Worm (Caenorhabditis elegans) whole organism, L1 larva: ENCODE results near the gene tram-1.

Source experiments
- C04F5.9 ChIP-seq: sonication (generic microtip); optimal IDR thresholded peaks from 2 replicates; lab custom pipeline; 2016; ENCODE audit warnings: missing genetic modification characterization, missing compliant biosample characterization
- ceh-82 ChIP-seq, 3 experiments: fragments of 150-350 bp in 1 of 3; sonication (generic microtip) in 2 of 3; optimal IDR thresholded peaks; 2 replicates each; lab custom pipeline; 2014 to 2017; ENCODE audit warnings: missing biosample characterization in 3 of 3, missing genetic modification characterization in 3 of 3
- ceh-90 ChIP-seq: sonication (generic microtip); optimal IDR thresholded peaks from 2 replicates; lab custom pipeline; 2016; ENCODE audit warnings: missing genetic modification characterization, missing compliant biosample characterization
- ces-1 ChIP-seq: fragments of 150-350 bp; optimal IDR thresholded peaks from 2 replicates; lab custom pipeline; 2014; ENCODE audit warnings: missing biosample characterization, missing genetic modification reagents, missing genetic modification characterization
- efl-1 ChIP-seq, 4 experiments: fragments of 150-350 bp; optimal IDR thresholded peaks in 3 of 4; peaks in 1 of 4; 1 replicate in 1 of 4; 2 replicates in 3 of 4; lab custom pipeline; 2014; ENCODE audit warnings: missing biosample characterization in 2 of 4, missing genetic modification characterization in 2 of 4, missing genetic modification reagents in 2 of 4
- egl-13 ChIP-seq: sonication (generic microtip); optimal IDR thresholded peaks from 2 replicates; lab custom pipeline; 2016; ENCODE audit warnings: missing genotype, missing genetic modification reagents, missing genetic modification characterization, missing compliant biosample characterization
- elt-2 ChIP-seq: sonication (generic microtip); optimal IDR thresholded peaks from 2 replicates; lab custom pipeline; 2016; ENCODE audit warnings: missing genetic modification characterization, mild to moderate bottlenecking, inconsistent platforms, missing compliant biosample characterization, missing genetic modification reagents
- elt-3 ChIP-seq, 6 experiments: fragments of 150-350 bp in 1 of 6; sonication (generic microtip); optimal IDR thresholded peaks; 2 replicates each; lab custom pipeline; 2017 to 2018; ENCODE audit warnings: missing biosample characterization in 6 of 6, missing genetic modification characterization in 6 of 6, inconsistent platforms in 1 of 6
- fkh-10 ChIP-seq: sonication (generic microtip); optimal IDR thresholded peaks from 2 replicates; lab custom pipeline; 2017; ENCODE audit warnings: missing biosample characterization, missing genetic modification reagents, missing genetic modification characterization
- fkh-8 ChIP-seq: sonication (generic microtip); optimal IDR thresholded peaks from 2 replicates; lab custom pipeline; 2016; ENCODE audit warnings: mild to moderate bottlenecking, missing genetic modification characterization, missing compliant biosample characterization
- fos-1 ChIP-seq: fragments of 150-350 bp; optimal IDR thresholded peaks from 2 replicates; lab custom pipeline; 2014; ENCODE audit warnings: missing biosample characterization, missing genetic modification characterization
- irx-1 ChIP-seq: sonication (generic microtip); optimal IDR thresholded peaks from 2 replicates; lab custom pipeline; 2016; ENCODE audit warnings: missing genetic modification characterization, missing compliant biosample characterization
- jun-1 ChIP-seq: fragments of 150-350 bp; optimal IDR thresholded peaks from 2 replicates; lab custom pipeline; 2014; ENCODE audit warnings: missing biosample characterization, missing genetic modification reagents, missing genetic modification characterization
- lin-13 ChIP-seq: fragments of 150-350 bp; optimal IDR thresholded peaks from 2 replicates; lab custom pipeline; 2014; ENCODE audit warnings: missing biosample characterization, missing genetic modification reagents, missing genetic modification characterization
- lin-39 ChIP-seq: fragments of 150-350 bp; optimal IDR thresholded peaks from 2 replicates; lab custom pipeline; 2014; ENCODE audit warnings: missing biosample characterization, missing genetic modification reagents, missing genetic modification characterization
- lsy-2 ChIP-seq, 2 experiments: fragments of 150-350 bp; optimal IDR thresholded peaks; 2 replicates each; lab custom pipeline; 2014; ENCODE audit warnings: missing biosample characterization in 2 of 2, missing genetic modification characterization in 2 of 2
- mdl-1 ChIP-seq, 2 experiments: fragments of 150-350 bp; optimal IDR thresholded peaks; 2 replicates each; lab custom pipeline; 2014 to 2017; ENCODE audit warnings: missing biosample characterization in 2 of 2, missing genetic modification characterization in 2 of 2, inconsistent platforms in 1 of 2
- mep-1 ChIP-seq: fragments of 150-350 bp; optimal IDR thresholded peaks from 2 replicates; lab custom pipeline; 2014; ENCODE audit warnings: missing biosample characterization, missing genetic modification characterization
- nhr-20 ChIP-seq: sonication (generic microtip); optimal IDR thresholded peaks from 2 replicates; lab custom pipeline; 2016; ENCODE audit warnings: mild to moderate bottlenecking, missing genetic modification characterization, missing compliant biosample characterization
- nhr-237 ChIP-seq: fragments of 150-350 bp; optimal IDR thresholded peaks from 2 replicates; lab custom pipeline; 2014; ENCODE audit warnings: missing biosample characterization, missing genetic modification characterization
- nhr-71 ChIP-seq: sonication (generic microtip); optimal IDR thresholded peaks from 2 replicates; lab custom pipeline; 2016; ENCODE audit warnings: mild to moderate bottlenecking, missing genetic modification characterization, moderate library complexity, missing compliant biosample characterization
- nhr-77 ChIP-seq: fragments of 150-350 bp; optimal IDR thresholded peaks from 2 replicates; lab custom pipeline; 2014; ENCODE audit warnings: missing biosample characterization, missing genetic modification characterization
- nhr-85 ChIP-seq: sonication (generic microtip); peaks from one replicate; lab custom pipeline; 2016; ENCODE audit warnings: missing genetic modification characterization, inconsistent platforms, missing compliant biosample characterization
- nhr-90 ChIP-seq: sonication (generic microtip); optimal IDR thresholded peaks from 2 replicates; lab custom pipeline; 2016; ENCODE audit warnings: mild to moderate bottlenecking, missing genetic modification characterization, missing compliant biosample characterization; ENCODE audit not compliant: poor library complexity
- pag-3 ChIP-seq: sonication (generic microtip); optimal IDR thresholded peaks from 2 replicates; lab custom pipeline; 2017; ENCODE audit warnings: missing genetic modification characterization, mild to moderate bottlenecking, missing compliant biosample characterization, antibody characterized with exemption, borderline replicate concordance; ENCODE audit not compliant: insufficient read depth
- skn-1 ChIP-seq: fragments of 150-350 bp; optimal IDR thresholded peaks from 2 replicates; lab custom pipeline; 2014; ENCODE audit warnings: missing biosample characterization, missing genetic modification characterization
- snpc-4 ChIP-seq: fragments of 150-350 bp; optimal IDR thresholded peaks from 2 replicates; lab custom pipeline; 2014; ENCODE audit warnings: missing biosample characterization, missing genetic modification characterization
- sup-37 ChIP-seq: fragments of 200-800 bp; sonication (Bioruptor generic); optimal IDR thresholded peaks from 2 replicates; lab custom pipeline; 2018; ENCODE audit warnings: mild to moderate bottlenecking, missing genetic modification characterization, missing compliant biosample characterization
- tbx-2 ChIP-seq: sonication (generic microtip); optimal IDR thresholded peaks from 2 replicates; lab custom pipeline; 2016; ENCODE audit warnings: missing genetic modification characterization, missing compliant biosample characterization
- tlp-1 ChIP-seq: fragments of 150-350 bp; optimal IDR thresholded peaks from 2 replicates; lab custom pipeline; 2014; ENCODE audit warnings: missing biosample characterization, missing genetic modification characterization
- unc-130 ChIP-seq: fragments of 150-350 bp; optimal IDR thresholded peaks from 2 replicates; lab custom pipeline; 2017; ENCODE audit warnings: missing biosample characterization, missing genetic modification characterization, inconsistent platforms
- unc-62 ChIP-seq: fragments of 150-350 bp; optimal IDR thresholded peaks from 2 replicates; lab custom pipeline; 2014; ENCODE audit warnings: missing biosample characterization, missing genetic modification reagents, missing genetic modification characterization
- zag-1 ChIP-seq: fragments of 150-350 bp; optimal IDR thresholded peaks from 2 replicates; lab custom pipeline; 2014; ENCODE audit warnings: missing biosample characterization, missing genetic modification characterization
- ztf-11 ChIP-seq, 2 experiments: sonication (generic microtip); optimal IDR thresholded peaks; 2 replicates each; lab custom pipeline; 2016 to 2017; ENCODE audit warnings: missing genetic modification characterization in 2 of 2, missing biosample characterization in 1 of 2, missing compliant biosample characterization in 1 of 2
- ztf-4 ChIP-seq: fragments of 150-350 bp; optimal IDR thresholded peaks from 2 replicates; lab custom pipeline; 2014; ENCODE audit warnings: missing biosample characterization, missing genetic modification characterization

Gene tram-1

DNA sequence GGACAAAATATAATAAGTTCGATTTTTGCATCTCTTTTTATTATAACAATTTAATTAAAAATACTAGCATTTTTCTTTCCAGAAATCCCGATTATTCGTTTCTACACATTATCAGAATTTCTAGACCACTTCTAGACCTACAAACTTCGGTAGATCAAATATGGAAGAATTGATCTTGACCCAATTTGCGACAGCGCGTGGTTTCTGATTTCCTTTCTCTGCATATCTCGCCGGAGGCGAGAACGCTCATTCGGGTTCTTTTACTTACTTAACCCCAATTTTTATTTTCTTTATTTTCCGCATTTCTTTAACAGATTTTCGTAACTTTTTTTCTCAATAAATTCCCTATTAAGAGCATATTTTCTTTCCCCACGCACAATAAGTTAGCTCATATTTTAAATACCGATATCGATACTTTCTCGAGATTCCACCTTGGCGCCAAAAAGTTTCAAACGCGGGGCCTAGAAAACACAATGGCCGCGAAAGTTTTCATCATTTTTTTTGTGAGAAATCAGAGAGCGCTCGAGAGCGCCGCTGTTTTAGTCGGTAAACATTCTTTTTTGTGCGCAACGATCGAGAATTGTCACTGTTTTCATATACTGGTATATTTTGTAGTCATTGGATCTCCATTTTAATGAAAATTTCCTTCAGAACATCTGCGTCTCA is 21.5 kb upstream of the tram-1 start (continued):
- peak; percentile 49 for TF ChIP-seq tbx-2 (tag; lab: Kevin White, UChicago)
- peak; percentile 4 for TF ChIP-seq lin-13 (GFP tag; lab: Kevin White, UChicago)
- TF ChIP-seq fos-1 (tag; lab: Kevin White, UChicago): no peak
- no peak for TF ChIP-seq egl-13 (tag; lab: Kevin White, UChicago)
- TF ChIP-seq ceh-82 (tag; optimal IDR thresholded peaks at IDR 0.05; lab: Kevin White, UChicago): no peak
- TF ChIP-seq zag-1 (tag; lab: Kevin White, UChicago): no peak
- no peak for TF ChIP-seq mdl-1 (tag; optimal IDR thresholded peaks at IDR 0.05; lab: Kevin White, UChicago)
- TF ChIP-seq nhr-85 (tag; lab: Kevin White, UChicago): peak; percentile 75
- TF ChIP-seq unc-62: no peak
- no peak for TF ChIP-seq ztf-11 (tag; optimal IDR thresholded peaks at IDR 0.05; lab: Kevin White, UChicago)
- TF ChIP-seq fkh-8 (tag; lab: Kevin White, UChicago): no peak
- no peak for TF ChIP-seq nhr-90 (tag; lab: Kevin White, UChicago)
- no peak for TF ChIP-seq tlp-1 (tag; lab: Kevin White, UChicago)
- no peak for TF ChIP-seq sup-37 (GFP tag; lab: Kevin White, UChicago)
- TF ChIP-seq ceh-90: peak; percentile 61
- no peak for TF ChIP-seq elt-2 (tag; lab: Kevin White, UChicago)
- peak; percentile 11 for TF ChIP-seq nhr-77 (tag; lab: Kevin White, UChicago)
- TF ChIP-seq C04F5.9 (tag; lab: Kevin White, UChicago): no peak
- TF ChIP-seq unc-130 (tag; lab: Kevin White, UChicago): peak; percentile 41
- TF ChIP-seq lin-39 (tag; lab: Kevin White, UChicago): no peak
- TF ChIP-seq efl-1 (optimal IDR thresholded peaks at IDR 0.05; lab: Kevin White, UChicago): peak; percentile 83 to 92
- peak; percentile 86 to 98 for TF ChIP-seq efl-1 (GFP tag; optimal IDR thresholded peaks at IDR 0.05 in 1 of 2; lab: Kevin White, UChicago)
- TF ChIP-seq lsy-2 (tag; optimal IDR thresholded peaks at IDR 0.05; lab: Kevin White, UChicago): peak in 1 of 2 experiments; percentile 55
- TF ChIP-seq nhr-237 (tag; lab: Kevin White, UChicago): no peak
- TF ChIP-seq ztf-4 (tag; lab: Kevin White, UChicago): no peak
- TF ChIP-seq nhr-71 (tag; lab: Kevin White, UChicago): peak; percentile 44
- TF ChIP-seq, all 84 proteins: peak for 24

DNA sequence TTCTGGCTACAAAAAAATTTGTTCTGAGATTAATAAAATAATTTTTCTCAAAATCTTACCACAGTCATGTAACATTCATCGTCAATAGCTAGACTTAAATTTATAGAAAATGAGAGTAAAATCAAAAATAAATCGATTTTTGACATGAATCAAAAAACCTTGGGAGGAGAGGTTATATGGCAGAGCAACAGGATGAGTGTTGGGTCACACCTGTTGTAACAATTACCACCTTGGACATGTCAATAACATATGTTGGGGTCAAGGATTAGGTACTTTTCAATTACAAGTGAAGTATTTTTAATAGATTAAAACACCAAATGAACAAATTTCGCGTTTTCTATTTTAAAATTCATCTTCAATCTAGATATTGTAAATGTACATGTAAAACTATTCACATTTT is 20.6 kb upstream of the tram-1 start, which contains the start of gene lipl-7:
Gene lipl-7 (minus strand): TSS at position 165 of the 400 bp plus-strand sequence.
- no peak for TF ChIP-seq zag-1 (tag; lab: Kevin White, UChicago)
- peak; percentile 11 for TF ChIP-seq nhr-71 (tag; lab: Kevin White, UChicago)
- TF ChIP-seq nhr-85 (tag; lab: Kevin White, UChicago): peak; percentile 53

DNA sequence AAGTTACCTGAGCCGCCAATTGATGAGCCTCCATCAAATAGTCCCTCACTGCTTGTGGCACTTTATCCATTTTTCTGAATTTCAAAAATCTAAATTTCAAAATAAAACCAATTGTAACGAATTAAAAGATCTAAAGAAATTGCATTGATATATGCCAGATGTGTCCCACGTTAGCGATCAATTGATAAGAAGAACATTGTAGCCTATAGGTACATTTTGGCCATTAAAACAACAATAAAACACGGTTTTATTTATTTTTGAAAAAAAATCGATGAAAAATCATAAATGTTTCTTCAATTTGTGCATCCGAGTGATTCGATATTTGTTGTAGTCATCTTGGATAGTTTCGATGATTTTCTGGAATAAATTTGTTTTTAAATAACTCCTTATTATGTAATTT is 18.0 kb upstream of the tram-1 start, which contains the start of gene ech-8:
Gene ech-8 (minus strand): TSS at position 132 of the 400 bp plus-strand sequence.
- TF ChIP-seq elt-3 (tag; optimal IDR thresholded peaks at IDR 0.05; lab: Kevin White, UChicago) (peak in 1 of 6 experiments; percentile 5), nhr-20 (tag; lab: Kevin White, UChicago) (peak; percentile 13), ces-1 (no peak)
- TF ChIP-seq, all 84 proteins: peak for 2

DNA sequence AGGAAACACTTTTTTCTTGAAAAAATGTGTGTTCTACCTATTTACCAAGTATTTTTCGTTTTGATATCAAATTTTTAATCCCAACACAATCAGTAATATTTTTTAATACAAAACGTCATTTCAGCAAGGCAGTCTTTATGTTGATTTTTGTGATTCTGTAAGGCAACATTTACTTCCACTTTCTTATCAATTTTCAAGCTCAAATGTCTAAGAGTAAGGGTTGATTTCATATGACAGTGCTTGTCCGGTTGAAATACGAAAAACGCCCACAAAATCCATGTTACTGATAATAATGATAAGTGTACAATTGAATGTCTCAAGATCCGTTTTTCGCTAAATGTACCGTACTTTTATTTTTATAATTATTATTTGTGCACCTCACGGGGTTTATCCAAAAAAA is 15.0 kb upstream of the tram-1 start:
- TF ChIP-seq skn-1 (tag; lab: Kevin White, UChicago): no peak
- no peak for TF ChIP-seq snpc-4 (tag; lab: Kevin White, UChicago)
- TF ChIP-seq fkh-10 (GFP tag; lab: Kevin White, UChicago): no peak
- TF ChIP-seq C04F5.9 (tag; lab: Kevin White, UChicago): no peak
- no peak for TF ChIP-seq mep-1
- peak; percentile 32 for TF ChIP-seq jun-1 (tag; lab: Kevin White, UChicago)
- peak; percentile 68 for TF ChIP-seq elt-2 (tag; lab: Kevin White, UChicago)
- TF ChIP-seq egl-13 (tag; lab: Kevin White, UChicago): no peak
- TF ChIP-seq irx-1 (tag; lab: Kevin White, UChicago): no peak
- TF ChIP-seq pag-3: no peak
